Fruit fly (Drosophila melanogaster) ovary, adult (tissue): ENCODE measurements around the gene CG12241.

Source experiments
- CG17801 ChIP-seq: fragments of 200-800 bp; optimal IDR thresholded peaks from 2 replicates; lab custom pipeline; 2019; ENCODE audit warnings: missing biosample characterization, mild to moderate bottlenecking, missing genetic modification characterization, moderate library complexity; ENCODE audit not compliant: partially characterized antibody

The CG12241 gene

dm6 chr3R:15268426-15268825 lies 49.4 kb downstream of the CG12241 start, which contains the start of the genes CG14864 and Zip88E:
Gene CG14864 (minus strand): TSS chr3R:15268538.
Gene Zip88E (plus strand): TSS chr3R:15268662.
- peak; percentile 21 for TF ChIP-seq CG17801 (GFP tag; lab: Kevin White, UChicago)

dm6 chr3R:15268856-15269255 lies 49.8 kb downstream of the CG12241 start:
- TF ChIP-seq CG17801 (GFP tag; lab: Kevin White, UChicago), result no peak
